Fruit fly (Drosophila melanogaster): ENCODE results near the gene tal-3A.

tal-3A gene

DNA sequence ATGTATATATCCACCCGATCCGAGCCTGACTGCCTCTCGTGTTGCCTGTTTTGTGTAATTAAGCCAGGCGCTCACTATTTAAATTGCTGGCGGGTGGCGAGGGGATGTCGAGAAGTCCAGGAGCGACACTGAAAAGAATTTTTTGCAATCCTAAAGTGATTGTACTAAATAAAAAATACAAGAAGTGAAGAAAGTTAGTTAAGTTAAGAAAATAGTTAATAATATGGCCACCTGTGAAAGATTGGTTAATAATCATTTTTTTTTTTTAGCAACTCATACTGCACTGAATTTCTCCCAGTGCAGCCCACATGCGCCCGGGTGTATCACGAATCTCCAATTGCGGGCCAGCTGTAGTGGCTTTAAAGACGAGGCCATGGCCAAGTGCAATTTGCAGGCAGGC lies 28.0 kb downstream of the tal-3A start (continued):
- TF ChIP-seq Hr38 (GFP tag; optimal IDR thresholded peaks at IDR 0.05) (no peak), CG31627 (GFP tag; optimal IDR thresholded peaks at IDR 0.05) (peak; percentile 34), Sox14 (GFP tag; optimal IDR thresholded peaks at IDR 0.05) (peak; percentile 48), fd85E (GFP tag; optimal IDR thresholded peaks at IDR 0.05) (no peak), svp (GFP tag) (peak; percentile 83), CG10631 (GFP tag; optimal IDR thresholded peaks at IDR 0.05) (peak; percentile 68), fkh (GFP tag; optimal IDR thresholded peaks at IDR 0.05) (no peak), Eip78C (GFP tag) (peak; percentile 91), CG8319 (GFP tag; optimal IDR thresholded peaks at IDR 0.05) (no peak), Ets21C (GFP tag; optimal IDR thresholded peaks at IDR 0.05) (peak; percentile 13), vri (GFP tag; optimal IDR thresholded peaks at IDR 0.05) (peak; percentile 35), CG8632 (GFP tag; optimal IDR thresholded peaks at IDR 0.05) (peak; percentile 48), CG11762 (GFP tag; optimal IDR thresholded peaks at IDR 0.05; ENCODE audit: insufficient read depth) (no peak), dsx (GFP tag; optimal IDR thresholded peaks at IDR 0.05; ENCODE audit: poor library complexity, severe bottlenecking) (peak; percentile 78), OdsH (GFP tag; optimal IDR thresholded peaks at IDR 0.05) (peak; percentile 52), CG16779 (tag; optimal IDR thresholded peaks at IDR 0.05) (peak; percentile 7), Hr4 (GFP tag; optimal IDR thresholded peaks at IDR 0.05) (peak; percentile 42), Ets96B (tag; optimal IDR thresholded peaks at IDR 0.05) (peak; percentile 76), CG6808 (GFP tag; optimal IDR thresholded peaks at IDR 0.05) (peak; percentile 71), CG8119 (GFP tag; IDR thresholded peaks at IDR 0.05) (peak; percentile 68), Blimp-1 (GFP tag; optimal IDR thresholded peaks at IDR 0.05) (no peak), dac (GFP tag; optimal IDR thresholded peaks at IDR 0.05) (no peak), Eip75B (GFP tag; optimal IDR thresholded peaks at IDR 0.05) (peak; percentile 65), acj6 (GFP tag; optimal IDR thresholded peaks at IDR 0.05) (peak; percentile 64), Hr39 (GFP tag; optimal IDR thresholded peaks at IDR 0.05) (peak; percentile 22), CG3032 (tag; optimal IDR thresholded peaks at IDR 0.05) (peak; percentile 63), fd59A (GFP tag; optimal IDR thresholded peaks at IDR 0.05) (peak; percentile 65), CG11902 (GFP tag; optimal IDR thresholded peaks at IDR 0.05) (no peak), Sox15 (GFP tag; optimal IDR thresholded peaks at IDR 0.05) (peak; percentile 28), CG11294 (GFP tag; IDR thresholded peaks at IDR 0.05) (no peak), achi (GFP tag; optimal IDR thresholded peaks at IDR 0.05) (peak; percentile 73), CG6276 (GFP tag; optimal IDR thresholded peaks at IDR 0.05) (no peak), CG10669 (GFP tag; optimal IDR thresholded peaks at IDR 0.05) (peak; percentile 46), CG6163 (GFP tag; IDR thresholded peaks at IDR 0.05) (peak; percentile 84), eg (GFP tag; IDR thresholded peaks at IDR 0.05) (peak; percentile 72), CG6792 (GFP tag; optimal IDR thresholded peaks at IDR 0.05) (peak; percentile 41), net (GFP tag; optimal IDR thresholded peaks at IDR 0.05) (peak; percentile 54), CG34406 (GFP tag; optimal IDR thresholded peaks at IDR 0.05) (peak; percentile 22), Gug (GFP tag; IDR thresholded peaks at IDR 0.05) (0 out of 2 replicates have a peak, but pooled peaks have one; percentile 32)

DNA sequence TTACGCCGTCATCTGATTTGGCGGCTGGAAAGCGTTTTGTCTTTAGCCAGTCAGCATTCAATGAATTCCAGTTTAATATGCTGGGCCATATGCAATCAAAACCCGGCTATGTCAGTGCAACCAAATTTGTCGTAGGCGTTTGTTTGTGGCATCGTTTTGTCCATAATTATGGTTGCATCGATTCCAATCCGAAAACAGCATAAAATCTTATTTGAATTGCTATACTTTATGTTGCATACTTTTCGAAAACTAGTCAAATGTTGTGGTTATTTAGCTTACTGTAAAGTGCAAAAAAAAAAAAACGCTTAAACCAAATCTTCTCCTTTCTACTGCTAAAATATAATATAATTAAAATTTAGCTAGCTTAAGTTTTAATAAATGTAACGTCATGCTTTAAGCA lies 29.6 kb downstream of the tal-3A start:
- peak; percentile 1 for TF ChIP-seq Eip78C (GFP tag)
- no peak for TF ChIP-seq CG8319 (GFP tag; optimal IDR thresholded peaks at IDR 0.05)

DNA sequence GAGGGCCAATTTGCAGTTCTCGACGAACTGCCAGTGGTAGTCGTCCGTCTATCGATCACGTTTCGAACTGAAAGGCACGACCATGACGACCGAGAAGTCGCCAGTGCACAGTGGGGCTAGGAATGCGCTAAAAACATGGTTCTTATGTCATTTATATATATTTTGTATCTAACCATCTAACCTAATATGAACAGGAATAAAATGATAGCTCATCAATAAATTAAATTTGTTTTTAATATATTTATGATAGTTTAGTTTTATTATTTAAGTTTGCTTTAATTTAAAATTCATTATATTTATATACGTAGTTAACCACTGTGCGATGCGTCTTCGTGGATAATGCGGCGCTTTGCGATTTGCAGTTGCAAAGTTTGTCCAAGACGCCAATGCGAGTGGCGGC lies 30.7 kb downstream of the tal-3A start:
- TF ChIP-seq CG8319 (GFP tag; optimal IDR thresholded peaks at IDR 0.05) (no peak), dac (GFP tag; optimal IDR thresholded peaks at IDR 0.05) (no peak), CG32006 (GFP tag; optimal IDR thresholded peaks at IDR 0.05) (peak; percentile 58), CG31627 (GFP tag; optimal IDR thresholded peaks at IDR 0.05) (no peak), Hr39 (GFP tag; optimal IDR thresholded peaks at IDR 0.05) (no peak), Sox102F (GFP tag; optimal IDR thresholded peaks at IDR 0.05) (peak; percentile 44), Sox14 (GFP tag; optimal IDR thresholded peaks at IDR 0.05) (no peak), acj6 (GFP tag; optimal IDR thresholded peaks at IDR 0.05) (peak; percentile 48), CG6163 (GFP tag; IDR thresholded peaks at IDR 0.05) (peak; percentile 61; the same call in 2 of the 3 replicates), CG7368 (GFP tag; optimal IDR thresholded peaks at IDR 0.05) (no peak), CG4318 (GFP tag; optimal IDR thresholded peaks at IDR 0.05) (peak; percentile 4), fd85E (GFP tag; optimal IDR thresholded peaks at IDR 0.05) (no peak), Gug (GFP tag; IDR thresholded peaks at IDR 0.05) (0 out of 2 replicates have a peak, but pooled peaks have one; percentile 41), CG3919 (GFP tag; optimal IDR thresholded peaks at IDR 0.05) (peak; percentile 62), CG11902 (GFP tag; optimal IDR thresholded peaks at IDR 0.05) (no peak), CG6808 (GFP tag; optimal IDR thresholded peaks at IDR 0.05) (peak; percentile 17), fd59A (GFP tag; optimal IDR thresholded peaks at IDR 0.05) (no peak), CG6276 (GFP tag; optimal IDR thresholded peaks at IDR 0.05) (no peak), Ets21C (GFP tag; optimal IDR thresholded peaks at IDR 0.05) (no peak), svp (GFP tag) (peak; percentile 75), CG8632 (GFP tag; optimal IDR thresholded peaks at IDR 0.05) (peak; percentile 10), Lpt (GFP tag; optimal IDR thresholded peaks at IDR 0.05) (peak; percentile 28), eg (GFP tag; IDR thresholded peaks at IDR 0.05) (peak; percentile 61; the same call in 2 of the 3 replicates), Hr38 (GFP tag; optimal IDR thresholded peaks at IDR 0.05) (no peak), Eip93F (GFP tag; optimal IDR thresholded peaks at IDR 0.05) (no peak), net (GFP tag; optimal IDR thresholded peaks at IDR 0.05) (peak; percentile 42), CG15336 (GFP tag; IDR thresholded peaks at IDR 0.05) (peak; percentile 82)
